Fruit fly (Drosophila melanogaster): ENCODE results near the gene CG1889.

Gene CG1889

DNA sequence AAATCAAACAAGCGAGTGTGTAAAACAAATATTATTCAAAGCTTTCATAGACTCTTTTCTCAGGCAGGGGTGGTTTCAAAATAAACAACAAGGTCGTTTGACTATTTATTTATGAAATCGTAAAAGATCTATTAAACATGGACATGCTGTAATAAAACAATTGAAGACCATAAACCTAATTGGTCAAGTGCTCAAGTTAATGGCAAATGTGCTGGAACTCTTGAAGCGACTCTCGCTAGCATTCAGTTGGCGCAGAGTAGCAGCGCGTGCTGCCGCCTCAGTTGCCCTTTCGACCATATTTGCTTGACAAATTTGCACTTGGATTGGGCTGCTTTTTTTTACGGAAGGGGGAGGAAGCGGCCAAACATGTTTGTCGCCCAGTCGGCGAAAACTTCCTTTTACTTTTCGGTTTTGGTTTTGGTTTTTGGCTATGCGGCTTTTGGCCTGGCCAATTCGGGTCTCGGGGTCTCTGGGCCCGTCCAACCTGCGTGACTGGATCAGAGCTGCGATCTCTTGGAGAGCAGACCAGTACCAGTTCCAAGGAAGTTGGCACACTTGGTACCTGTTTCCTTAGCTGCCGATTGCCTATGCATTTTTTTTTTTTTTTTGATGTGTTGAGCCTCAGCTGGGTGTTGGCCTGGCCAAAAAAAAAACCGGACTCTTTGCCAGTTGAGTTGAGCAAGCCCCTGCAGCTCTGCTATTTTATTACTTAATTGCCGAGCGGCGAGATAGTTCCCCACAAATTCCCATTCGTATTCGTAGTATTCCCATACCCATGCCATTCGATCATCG lies 28.6 kb downstream of the CG1889 start (continued):
- TF ChIP-seq CrebA (GFP tag; optimal IDR thresholded peaks at IDR 0.05; ENCODE audit: borderline replicate concordance), result no peak
- no peak for TF ChIP-seq sv (GFP tag; optimal IDR thresholded peaks at IDR 0.05)
- no peak for TF ChIP-seq tai (GFP tag; optimal IDR thresholded peaks at IDR 0.05)
- TF ChIP-seq fru (GFP tag; optimal IDR thresholded peaks at IDR 0.05), result no peak
- no peak for TF ChIP-seq HLH106 (tag; optimal IDR thresholded peaks at IDR 0.05)

dm6 chrX:10008576-10009260 lies 43.7 kb downstream of the CG1889 start, which contains the start of gene CG33557:
CG33557 (plus strand) TSS chrX:10009210.
- TF ChIP-seq OdsH (GFP tag; optimal IDR thresholded peaks at IDR 0.05), result no peak
- no peak for TF ChIP-seq Vsx2 (GFP tag; optimal IDR thresholded peaks at IDR 0.05; ENCODE audit: partially characterized antibody)
- TF ChIP-seq Hnf4 (GFP tag; optimal IDR thresholded peaks at IDR 0.05), result no peak
- TF ChIP-seq CG32264 (GFP tag; optimal IDR thresholded peaks at IDR 0.05), result no peak
- TF ChIP-seq Jra (GFP tag; optimal IDR thresholded peaks at IDR 0.05), result no peak
- no peak for TF ChIP-seq usp (GFP tag; optimal IDR thresholded peaks at IDR 0.05)

dm6 chrX:10009794-10010614 lies 45.0 kb downstream of the CG1889 start, which contains the start of gene Dna2:
Dna2 (plus strand) TSS chrX:10010481.
- TF ChIP-seq Jra (GFP tag; optimal IDR thresholded peaks at IDR 0.05) (no peak), lola (GFP tag; optimal IDR thresholded peaks at IDR 0.05) (no peak), rgr (GFP tag; optimal IDR thresholded peaks at IDR 0.05) (no peak), Myc (optimal IDR thresholded peaks at IDR 0.05) (peak; percentile 82), HLH106 (tag; optimal IDR thresholded peaks at IDR 0.05) (peak; percentile 37), brk (GFP tag; optimal IDR thresholded peaks at IDR 0.05) (no peak), foxo (GFP tag; optimal IDR thresholded peaks at IDR 0.05) (peak in 1 of 2 experiments; percentile 22)

DNA sequence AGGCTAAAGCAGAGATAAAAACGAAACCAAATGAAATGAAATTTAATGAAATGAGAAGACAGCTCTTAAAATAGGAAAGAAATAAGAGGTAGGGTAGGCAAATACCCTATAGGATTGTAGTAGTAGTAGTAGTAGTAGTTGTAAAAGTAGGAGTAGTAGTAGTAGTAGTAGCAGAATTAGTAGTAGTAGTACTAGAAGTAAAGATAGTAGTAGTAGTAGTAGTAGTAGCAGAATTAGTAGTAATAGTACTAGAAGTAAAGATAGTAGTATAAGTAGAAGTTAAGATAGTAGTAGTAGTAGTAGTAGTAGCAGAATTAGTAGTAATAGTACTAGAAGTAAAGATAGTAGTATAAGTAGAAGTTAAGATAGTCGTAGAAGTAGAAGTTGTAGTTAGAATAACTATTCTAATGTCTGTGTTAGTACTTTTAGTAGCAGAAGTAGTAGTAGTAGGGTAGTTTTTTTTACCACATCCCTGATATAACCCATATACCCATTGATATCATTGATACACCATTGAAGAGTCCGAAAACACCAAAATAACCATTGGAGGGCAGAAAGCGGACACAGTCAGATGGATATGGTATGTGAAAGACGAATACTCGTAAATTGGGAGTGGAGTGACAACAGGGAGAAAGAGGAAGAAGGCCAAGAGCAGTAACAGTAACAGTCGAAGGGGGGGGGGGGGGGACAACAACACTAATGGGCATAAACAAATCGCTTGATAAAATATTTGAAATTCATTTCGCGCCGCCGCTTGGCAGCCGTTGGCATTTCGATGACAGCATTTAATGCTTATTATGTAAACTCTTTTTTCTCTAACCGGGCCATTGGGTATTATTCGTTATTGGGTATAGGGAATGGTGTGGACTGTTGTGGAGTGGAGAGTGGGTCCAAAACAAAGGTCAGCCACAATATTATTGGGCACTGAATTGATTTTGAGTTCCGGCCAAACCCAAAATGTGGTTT lies 50.0 kb downstream of the CG1889 start:
- no peak for TF ChIP-seq woc (GFP tag; optimal IDR thresholded peaks at IDR 0.05)
- no peak for TF ChIP-seq rgr (GFP tag; optimal IDR thresholded peaks at IDR 0.05)
- no peak for TF ChIP-seq usp (GFP tag; optimal IDR thresholded peaks at IDR 0.05)
- no peak for TF ChIP-seq CG32264 (GFP tag; optimal IDR thresholded peaks at IDR 0.05)
- no peak for TF ChIP-seq Hr78 (GFP tag; optimal IDR thresholded peaks at IDR 0.05)
- no peak for TF ChIP-seq CG9705 (GFP tag; optimal IDR thresholded peaks at IDR 0.05)
- no peak for TF ChIP-seq HLH106 (tag; optimal IDR thresholded peaks at IDR 0.05)
- TF ChIP-seq psq (GFP tag; optimal IDR thresholded peaks at IDR 0.05), result no peak
- no peak for TF ChIP-seq Vsx2 (GFP tag; optimal IDR thresholded peaks at IDR 0.05; ENCODE audit: partially characterized antibody)
- no peak for TF ChIP-seq Rel (GFP tag; optimal IDR thresholded peaks at IDR 0.05)
- no peak for TF ChIP-seq Rel (tag; optimal IDR thresholded peaks at IDR 0.05)
- TF ChIP-seq dsf (GFP tag; optimal IDR thresholded peaks at IDR 0.05; ENCODE audit: borderline replicate concordance), result no peak
- no peak for TF ChIP-seq Myc (optimal IDR thresholded peaks at IDR 0.05)
- no peak for TF ChIP-seq sv (GFP tag; optimal IDR thresholded peaks at IDR 0.05)
- TF ChIP-seq pan (optimal IDR thresholded peaks at IDR 0.05), result no peak
- TF ChIP-seq foxo (GFP tag; optimal IDR thresholded peaks at IDR 0.05), result no peak
- TF ChIP-seq h (GFP tag; optimal IDR thresholded peaks at IDR 0.05), result no peak
- TF ChIP-seq sage (GFP tag; optimal IDR thresholded peaks at IDR 0.05), result no peak
- no peak for TF ChIP-seq Jra (GFP tag; optimal IDR thresholded peaks at IDR 0.05)
- TF ChIP-seq CrebA (GFP tag; optimal IDR thresholded peaks at IDR 0.05; ENCODE audit: borderline replicate concordance), result no peak
- TF ChIP-seq dl (GFP tag; optimal IDR thresholded peaks at IDR 0.05; ENCODE audit: insufficient read depth in 1 of 2, partially characterized antibody in 2 of 2), result no peak

All from whole organism, wandering third instar larva.